Fruit fly (Drosophila melanogaster) whole organism, adult: ENCODE data around the gene CG5391.

ENCODE experiments used
- CG11617 ChIP-seq: fragments of 200-800 bp; sonication (Bioruptor generic); optimal IDR thresholded peaks from 2 replicates; lab custom pipeline; 2017; ENCODE audit warnings: mild to moderate bottlenecking, missing biosample characterization, missing genetic modification reagents, missing genetic modification characterization
- CG12768 ChIP-seq: fragments of 200-800 bp; sonication (Bioruptor generic); optimal IDR thresholded peaks from 2 replicates; lab custom pipeline; 2017; ENCODE audit warnings: missing biosample characterization, missing genetic modification characterization, mild to moderate bottlenecking, moderate library complexity, missing genetic modification reagents
- CG14711 ChIP-seq: fragments of 200-800 bp; sonication (Bioruptor generic); optimal IDR thresholded peaks from 2 replicates; lab custom pipeline; 2018; ENCODE audit warnings: missing biosample characterization, mild to moderate bottlenecking, missing genetic modification characterization, moderate library complexity
- CG1620 ChIP-seq: fragments of 200-800 bp; sonication (Bioruptor generic); optimal IDR thresholded peaks from 2 replicates; lab custom pipeline; 2016; ENCODE audit warnings: missing biosample characterization, missing genetic modification characterization
- CG33017 ChIP-seq: fragments of 200-800 bp; sonication (Bioruptor generic); optimal IDR thresholded peaks from 2 replicates; lab custom pipeline; 2018; ENCODE audit warnings: missing biosample characterization, mild to moderate bottlenecking, missing genetic modification characterization, moderate library complexity
- CG5204 ChIP-seq: fragments of 200-800 bp; sonication (Bioruptor generic); optimal IDR thresholded peaks from 2 replicates; lab custom pipeline; 2016; ENCODE audit warnings: missing biosample characterization, missing genetic modification characterization
- CG7045 ChIP-seq: fragments of 200-800 bp; sonication (Bioruptor generic); optimal IDR thresholded peaks from 2 replicates; lab custom pipeline; 2017; ENCODE audit warnings: missing biosample characterization, mild to moderate bottlenecking, missing genetic modification characterization
- CG7101 ChIP-seq: fragments of 200-800 bp; sonication (Bioruptor generic); optimal IDR thresholded peaks from 2 replicates; lab custom pipeline; 2018; ENCODE audit warnings: missing biosample characterization, mild to moderate bottlenecking, missing genetic modification characterization, moderate library complexity
- Clk ChIP-seq: fragments of 200-800 bp; sonication (Bioruptor generic); optimal IDR thresholded peaks from 2 replicates; lab custom pipeline; 2017; ENCODE audit warnings: missing biosample characterization, missing genetic modification characterization
- Crg-1 ChIP-seq: fragments of 200-800 bp; sonication (Bioruptor generic); optimal IDR thresholded peaks from 2 replicates; lab custom pipeline; 2016; ENCODE audit warnings: missing biosample characterization, missing genetic modification characterization
- Hr96 ChIP-seq: fragments of 200-800 bp; sonication (Bioruptor generic); optimal IDR thresholded peaks from 2 replicates; lab custom pipeline; 2016; ENCODE audit warnings: missing biosample characterization, missing genetic modification characterization
- Mnt ChIP-seq: fragments of 200-800 bp; sonication (Bioruptor generic); optimal IDR thresholded peaks from 2 replicates; lab custom pipeline; 2016; ENCODE audit warnings: missing biosample characterization, mild to moderate bottlenecking, missing genetic modification characterization
- bab1 ChIP-seq: fragments of 200-800 bp; sonication (Bioruptor generic); optimal IDR thresholded peaks from 3 replicates; lab custom pipeline; 2019; ENCODE audit warnings: missing biosample characterization, mild to moderate bottlenecking, missing genetic modification characterization, moderate library complexity
- cic ChIP-seq: fragments of 200-800 bp; sonication (Bioruptor generic); optimal IDR thresholded peaks from 2 replicates; lab custom pipeline; 2017; ENCODE audit warnings: missing biosample characterization, mild to moderate bottlenecking, missing genetic modification characterization, moderate library complexity
- cnc ChIP-seq, 2 experiments: fragments of >200 bp; optimal IDR thresholded peaks; 2 replicates each; lab custom pipeline; 2017
- kay ChIP-seq: fragments of 200-800 bp; sonication (Bioruptor generic); peaks from one replicate; lab custom pipeline; 2016; ENCODE audit warnings: missing biosample characterization, missing genetic modification characterization, borderline replicate concordance
- ovo ChIP-seq: fragments of 200-800 bp; sonication (Bioruptor generic); optimal IDR thresholded peaks from 2 replicates; lab custom pipeline; 2016; ENCODE audit warnings: missing biosample characterization, missing genetic modification characterization
- pad ChIP-seq: fragments of 200-800 bp; sonication (Bioruptor generic); optimal IDR thresholded peaks from 3 replicates; lab custom pipeline; 2017; ENCODE audit warnings: missing biosample characterization, missing genetic modification characterization, mild to moderate bottlenecking, moderate library complexity, missing genetic modification reagents
- tj ChIP-seq: fragments of 200-800 bp; sonication (Bioruptor generic); optimal IDR thresholded peaks from 3 replicates; lab custom pipeline; 2017; ENCODE audit warnings: missing biosample characterization, mild to moderate bottlenecking, missing genetic modification characterization, moderate library complexity
- toe ChIP-seq: fragments of 200-800 bp; sonication (Bioruptor generic); optimal IDR thresholded peaks from 2 replicates; lab custom pipeline; 2016; ENCODE audit warnings: missing biosample characterization, missing genetic modification characterization

Gene CG5391

DNA sequence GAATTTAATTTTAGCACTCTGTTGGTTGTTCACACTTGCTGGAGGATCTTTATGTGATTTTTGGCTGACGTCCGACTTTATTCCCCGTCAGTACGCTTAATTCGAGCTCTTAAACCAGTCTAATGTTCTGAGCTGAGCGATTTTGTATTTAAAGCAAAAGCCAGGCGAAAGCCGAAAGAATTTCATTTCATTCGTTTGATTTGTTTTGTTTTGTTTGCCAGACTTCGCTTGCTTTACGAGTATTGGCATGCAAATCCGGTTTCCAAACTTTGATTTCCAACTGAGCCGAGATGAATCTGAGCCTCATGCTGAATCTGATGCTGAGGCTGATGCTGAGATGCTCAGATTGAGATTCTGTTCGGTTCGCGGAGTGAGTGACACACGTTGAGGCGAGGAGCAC lies at the start of gene CG5391:
Gene CG5391 (minus strand): TSS at position 101 of the 400 bp plus-strand sequence.
- no peak for TF ChIP-seq CG11617
- TF ChIP-seq tj, result no peak
- no peak for TF ChIP-seq Clk (GFP tag; lab: Kevin White, UChicago)
- no peak for TF ChIP-seq Mnt (GFP tag; lab: Kevin White, UChicago)
- no peak for TF ChIP-seq toe (GFP tag; lab: Kevin White, UChicago)
- TF ChIP-seq ovo (GFP tag; lab: Kevin White, UChicago), result no peak
- no peak for TF ChIP-seq bab1
- TF ChIP-seq CG33017 (tag; lab: Kevin White, UChicago), result no peak
- no peak for TF ChIP-seq CG7045 (GFP tag; lab: Kevin White, UChicago)
- no peak for TF ChIP-seq CG12768 (GFP tag; lab: Kevin White, UChicago)
- TF ChIP-seq cic, result no peak
- TF ChIP-seq CG5204, result no peak

DNA sequence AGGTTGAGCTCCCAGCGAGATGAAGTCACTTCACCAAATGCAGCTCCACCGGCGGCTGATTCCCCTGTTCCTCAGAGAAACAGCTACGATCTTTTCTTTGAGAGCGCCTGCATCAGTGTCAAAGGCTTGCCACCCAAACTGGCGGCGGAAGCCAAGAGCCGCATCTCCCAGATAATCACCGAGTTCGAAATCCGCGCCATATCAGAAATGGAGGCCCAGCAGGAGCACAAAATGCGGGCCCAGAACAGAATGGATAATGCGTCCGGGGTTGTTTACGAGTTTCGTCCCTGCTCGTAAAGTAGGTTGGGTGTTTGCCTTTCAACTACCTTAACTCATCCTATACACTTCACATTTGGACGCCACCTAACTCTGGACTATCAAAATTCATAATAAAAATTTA lies 47.8 kb upstream of the CG5391 start, which contains the start of gene Gpdh3:
Gene Gpdh3 (plus strand): TSS at position 301 of the 400 bp plus-strand sequence.
- no peak for TF ChIP-seq CG5204
- no peak for TF ChIP-seq Hr96 (GFP tag; lab: Kevin White, UChicago)
- no peak for TF ChIP-seq Crg-1 (GFP tag; lab: Kevin White, UChicago)
- TF ChIP-seq CG7101 (tag; lab: Kevin White, UChicago), result no peak
- TF ChIP-seq cic, result no peak
- TF ChIP-seq CG14711 (tag; lab: Kevin White, UChicago), result no peak
- TF ChIP-seq CG11617, result no peak
- no peak for TF ChIP-seq Mnt (GFP tag; lab: Kevin White, UChicago)
- no peak for TF ChIP-seq CG7045 (GFP tag; lab: Kevin White, UChicago)

DNA sequence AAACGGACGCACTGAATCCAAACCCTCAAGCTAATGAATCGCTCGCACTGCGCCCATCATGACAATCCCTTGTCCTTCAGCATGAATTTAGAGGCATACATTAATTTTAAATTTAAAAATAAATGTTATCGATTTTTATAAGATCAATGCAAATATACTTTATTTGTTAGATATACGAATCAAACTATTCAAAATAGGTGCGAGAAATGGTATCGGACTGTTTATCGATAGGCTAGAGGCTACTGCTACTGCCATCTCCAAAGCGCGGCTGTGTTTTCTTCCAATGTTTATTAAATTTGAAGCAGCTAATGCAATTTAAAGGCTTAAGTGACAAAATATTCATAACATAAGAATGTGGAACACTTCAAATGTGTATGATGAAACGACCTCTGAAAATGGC lies 47.1 kb upstream of the CG5391 start, which contains the start of gene CG43342:
Gene CG43342 (plus strand): TSS at position 264 of the 400 bp plus-strand sequence.
- TF ChIP-seq cic (no peak), CG7101 (tag; lab: Kevin White, UChicago) (peak; percentile 67), Clk (GFP tag; lab: Kevin White, UChicago) (no peak), cnc (optimal IDR thresholded peaks at IDR 0.05; lab: Kevin White, UChicago) (no peak), toe (GFP tag; lab: Kevin White, UChicago) (no peak), Crg-1 (GFP tag; lab: Kevin White, UChicago) (no peak)

DNA sequence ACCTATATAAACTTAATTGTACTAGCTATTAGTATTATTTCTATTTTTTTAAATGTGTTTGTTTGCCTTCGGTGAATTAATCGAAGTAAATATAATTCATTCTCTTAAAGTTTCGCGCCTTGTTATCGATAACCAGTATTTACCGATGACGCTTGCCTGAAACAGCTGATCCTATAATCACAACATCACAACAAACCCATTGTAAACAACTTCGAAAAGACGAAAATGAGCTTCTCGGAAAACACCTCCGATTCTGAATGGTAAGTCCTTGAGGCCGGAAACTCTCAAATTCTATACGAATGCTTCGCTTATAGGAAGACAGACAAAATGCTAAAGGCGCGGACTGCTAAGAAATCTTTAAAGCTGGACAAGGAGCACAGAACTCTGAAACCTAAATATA lies 46.0 kb upstream of the CG5391 start, which contains the start of gene CG34149:
Gene CG34149 (plus strand): TSS at position 187 of the 400 bp plus-strand sequence.
- TF ChIP-seq kay (GFP tag; lab: Kevin White, UChicago), result no peak
- no peak for TF ChIP-seq cic
- TF ChIP-seq Mnt (GFP tag; lab: Kevin White, UChicago), result no peak
- no peak for TF ChIP-seq Hr96 (GFP tag; lab: Kevin White, UChicago)
- TF ChIP-seq CG14711 (tag; lab: Kevin White, UChicago), result no peak
- no peak for TF ChIP-seq tj
- no peak for TF ChIP-seq CG33017 (tag; lab: Kevin White, UChicago)
- TF ChIP-seq Clk (GFP tag; lab: Kevin White, UChicago), result no peak
- TF ChIP-seq CG12768 (GFP tag; lab: Kevin White, UChicago), result no peak
- TF ChIP-seq CG11617, result no peak
- no peak for TF ChIP-seq bab1
- TF ChIP-seq ovo (GFP tag; lab: Kevin White, UChicago), result no peak
- no peak for TF ChIP-seq cnc (optimal IDR thresholded peaks at IDR 0.05; lab: Kevin White, UChicago)
- TF ChIP-seq CG1620 (GFP tag; lab: Kevin White, UChicago), result no peak
- no peak for TF ChIP-seq CG5204
- TF ChIP-seq CG7101 (tag; lab: Kevin White, UChicago), result no peak
- TF ChIP-seq CG7045 (GFP tag; lab: Kevin White, UChicago), result no peak
- no peak for TF ChIP-seq toe (GFP tag; lab: Kevin White, UChicago)
- no peak for TF ChIP-seq Crg-1 (GFP tag; lab: Kevin White, UChicago)
- TF ChIP-seq pad (GFP tag; lab: Kevin White, UChicago), result no peak

DNA sequence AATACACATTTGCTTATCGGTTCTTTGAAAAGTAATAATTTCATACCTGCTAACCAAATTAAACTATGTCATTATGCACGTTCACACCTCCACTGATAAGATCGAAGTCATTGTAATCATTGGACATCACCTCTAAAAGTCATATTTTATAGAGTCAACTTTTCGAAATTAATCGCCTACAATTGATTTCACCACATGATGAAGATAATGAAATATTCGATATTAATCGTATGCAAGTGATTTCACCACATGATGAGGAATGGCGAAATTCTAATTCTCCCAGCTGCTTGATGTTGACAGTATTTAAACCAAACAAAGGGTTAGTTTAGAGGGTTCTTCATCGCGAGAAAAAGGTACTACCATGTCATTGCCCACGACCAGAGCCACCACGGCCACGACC lies 41.7 kb upstream of the CG5391 start, which contains the start of gene CG18596:
Gene CG18596 (plus strand): TSS at position 250 of the 400 bp plus-strand sequence.
- TF ChIP-seq Crg-1 (GFP tag; lab: Kevin White, UChicago), result no peak
- no peak for TF ChIP-seq CG5204
- TF ChIP-seq CG14711 (tag; lab: Kevin White, UChicago), result no peak
- no peak for TF ChIP-seq Hr96 (GFP tag; lab: Kevin White, UChicago)
- no peak for TF ChIP-seq cnc (optimal IDR thresholded peaks at IDR 0.05; lab: Kevin White, UChicago)
- no peak for TF ChIP-seq CG7101 (tag; lab: Kevin White, UChicago)
- TF ChIP-seq CG12768 (GFP tag; lab: Kevin White, UChicago), result no peak
- no peak for TF ChIP-seq tj
- TF ChIP-seq CG1620 (GFP tag; lab: Kevin White, UChicago), result no peak
- no peak for TF ChIP-seq ovo (GFP tag; lab: Kevin White, UChicago)
- no peak for TF ChIP-seq pad (GFP tag; lab: Kevin White, UChicago)
- TF ChIP-seq toe (GFP tag; lab: Kevin White, UChicago), result no peak
- no peak for TF ChIP-seq CG7045 (GFP tag; lab: Kevin White, UChicago)
- TF ChIP-seq Clk (GFP tag; lab: Kevin White, UChicago), result no peak
- no peak for TF ChIP-seq Mnt (GFP tag; lab: Kevin White, UChicago)
- no peak for TF ChIP-seq kay (GFP tag; lab: Kevin White, UChicago)
- TF ChIP-seq CG33017 (tag; lab: Kevin White, UChicago), result no peak
- TF ChIP-seq CG11617, result no peak
- TF ChIP-seq bab1, result no peak
- no peak for TF ChIP-seq cic

DNA sequence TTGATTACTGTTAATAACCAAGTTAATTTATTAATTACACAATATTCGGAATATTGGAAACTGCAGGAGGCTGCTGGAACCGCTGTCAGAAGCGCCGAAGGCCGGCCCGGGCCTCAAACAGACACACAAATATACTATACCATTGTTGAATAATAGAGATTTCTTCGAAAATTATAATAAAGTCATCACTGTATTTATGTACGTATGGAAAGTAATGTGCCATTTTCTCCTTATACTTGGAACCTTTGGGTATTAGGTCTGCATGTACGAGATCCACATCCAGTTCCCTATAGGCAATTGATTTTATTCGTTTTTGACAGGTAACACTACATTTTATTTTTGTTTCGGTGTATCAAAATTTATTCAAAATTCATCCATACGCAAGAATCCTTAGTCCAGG lies 38.6 kb upstream of the CG5391 start, which contains the start of gene CG7069:
Gene CG7069 (plus strand): TSS at position 301 of the 400 bp plus-strand sequence.
- TF ChIP-seq CG12768 (GFP tag; lab: Kevin White, UChicago), result no peak
- TF ChIP-seq CG5204, result no peak
- TF ChIP-seq Hr96 (GFP tag; lab: Kevin White, UChicago), result no peak
- TF ChIP-seq cnc (optimal IDR thresholded peaks at IDR 0.05; lab: Kevin White, UChicago), result no peak
- TF ChIP-seq CG11617, result no peak
- no peak for TF ChIP-seq cic
- TF ChIP-seq CG33017 (tag; lab: Kevin White, UChicago), result no peak
- no peak for TF ChIP-seq CG7101 (tag; lab: Kevin White, UChicago)
- no peak for TF ChIP-seq Crg-1 (GFP tag; lab: Kevin White, UChicago)
